Fruit fly (Drosophila melanogaster) whole organism, adult: ENCODE measurements around the gene RagA-B.

ENCODE experiments used
- CG11617 ChIP-seq: fragments of 200-800 bp; sonication (Bioruptor generic); optimal IDR thresholded peaks from 2 replicates; lab custom pipeline; 2017; ENCODE audit warnings: mild to moderate bottlenecking, missing biosample characterization, missing genetic modification reagents, missing genetic modification characterization
- CG12768 ChIP-seq: fragments of 200-800 bp; sonication (Bioruptor generic); optimal IDR thresholded peaks from 2 replicates; lab custom pipeline; 2017; ENCODE audit warnings: missing biosample characterization, missing genetic modification characterization, mild to moderate bottlenecking, moderate library complexity, missing genetic modification reagents
- CG14711 ChIP-seq: fragments of 200-800 bp; sonication (Bioruptor generic); optimal IDR thresholded peaks from 2 replicates; lab custom pipeline; 2018; ENCODE audit warnings: missing biosample characterization, mild to moderate bottlenecking, missing genetic modification characterization, moderate library complexity
- CG1620 ChIP-seq: fragments of 200-800 bp; sonication (Bioruptor generic); optimal IDR thresholded peaks from 2 replicates; lab custom pipeline; 2016; ENCODE audit warnings: missing biosample characterization, missing genetic modification characterization
- CG5204 ChIP-seq: fragments of 200-800 bp; sonication (Bioruptor generic); optimal IDR thresholded peaks from 2 replicates; lab custom pipeline; 2016; ENCODE audit warnings: missing biosample characterization, missing genetic modification characterization
- CG7045 ChIP-seq: fragments of 200-800 bp; sonication (Bioruptor generic); optimal IDR thresholded peaks from 2 replicates; lab custom pipeline; 2017; ENCODE audit warnings: missing biosample characterization, mild to moderate bottlenecking, missing genetic modification characterization
- Clk ChIP-seq: fragments of 200-800 bp; sonication (Bioruptor generic); optimal IDR thresholded peaks from 2 replicates; lab custom pipeline; 2017; ENCODE audit warnings: missing biosample characterization, missing genetic modification characterization
- Crg-1 ChIP-seq: fragments of 200-800 bp; sonication (Bioruptor generic); optimal IDR thresholded peaks from 2 replicates; lab custom pipeline; 2016; ENCODE audit warnings: missing biosample characterization, missing genetic modification characterization
- Mnt ChIP-seq: fragments of 200-800 bp; sonication (Bioruptor generic); optimal IDR thresholded peaks from 2 replicates; lab custom pipeline; 2016; ENCODE audit warnings: missing biosample characterization, mild to moderate bottlenecking, missing genetic modification characterization
- bab1 ChIP-seq: fragments of 200-800 bp; sonication (Bioruptor generic); optimal IDR thresholded peaks from 3 replicates; lab custom pipeline; 2019; ENCODE audit warnings: missing biosample characterization, mild to moderate bottlenecking, missing genetic modification characterization, moderate library complexity
- ovo ChIP-seq: fragments of 200-800 bp; sonication (Bioruptor generic); optimal IDR thresholded peaks from 2 replicates; lab custom pipeline; 2016; ENCODE audit warnings: missing biosample characterization, missing genetic modification characterization
- pad ChIP-seq: fragments of 200-800 bp; sonication (Bioruptor generic); optimal IDR thresholded peaks from 3 replicates; lab custom pipeline; 2017; ENCODE audit warnings: missing biosample characterization, missing genetic modification characterization, mild to moderate bottlenecking, moderate library complexity, missing genetic modification reagents
- tj ChIP-seq: fragments of 200-800 bp; sonication (Bioruptor generic); optimal IDR thresholded peaks from 3 replicates; lab custom pipeline; 2017; ENCODE audit warnings: missing biosample characterization, mild to moderate bottlenecking, missing genetic modification characterization, moderate library complexity
- toe ChIP-seq: fragments of 200-800 bp; sonication (Bioruptor generic); optimal IDR thresholded peaks from 2 replicates; lab custom pipeline; 2016; ENCODE audit warnings: missing biosample characterization, missing genetic modification characterization

DNA sequence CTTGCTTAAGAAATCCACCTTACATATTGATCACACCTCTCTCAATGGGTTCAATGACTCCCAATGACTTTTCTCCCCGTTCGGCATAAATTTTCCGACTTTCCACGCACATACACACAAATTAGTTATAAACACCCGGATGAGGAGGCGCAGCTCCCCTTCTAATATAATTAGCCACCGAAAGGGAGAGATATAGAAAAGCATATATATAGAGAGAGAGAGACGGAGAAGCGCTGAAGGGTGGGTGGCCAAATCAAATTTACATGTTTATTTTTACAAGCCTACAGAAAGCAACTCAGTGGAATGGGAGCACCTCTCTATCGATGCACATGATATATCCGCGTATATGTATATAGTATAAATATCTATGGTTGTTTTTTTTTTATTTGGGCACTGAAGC lies 44.6 kb upstream of the RagA-B start:
- TF ChIP-seq CG5204 (GFP tag; lab: Kevin White, UChicago), result no peak
- no peak for TF ChIP-seq CG11617 (GFP tag; lab: Kevin White, UChicago)
- no peak for TF ChIP-seq ovo (GFP tag; lab: Kevin White, UChicago)
- no peak for TF ChIP-seq pad (GFP tag; lab: Kevin White, UChicago)
- no peak for TF ChIP-seq toe (GFP tag; lab: Kevin White, UChicago)
- no peak for TF ChIP-seq Mnt
- TF ChIP-seq tj (GFP tag; lab: Kevin White, UChicago), result no peak
- no peak for TF ChIP-seq bab1 (GFP tag; lab: Kevin White, UChicago)
- TF ChIP-seq CG14711 (tag; lab: Kevin White, UChicago), result no peak
- TF ChIP-seq CG7045 (GFP tag; lab: Kevin White, UChicago), result no peak
- TF ChIP-seq CG1620 (GFP tag; lab: Kevin White, UChicago), result no peak
- TF ChIP-seq Clk (GFP tag; lab: Kevin White, UChicago), result no peak
- no peak for TF ChIP-seq Crg-1
- TF ChIP-seq CG12768 (GFP tag; lab: Kevin White, UChicago), result no peak
